Worm (Caenorhabditis elegans): ENCODE data around the gene E02H1.6.

Gene E02H1.6

DNA sequence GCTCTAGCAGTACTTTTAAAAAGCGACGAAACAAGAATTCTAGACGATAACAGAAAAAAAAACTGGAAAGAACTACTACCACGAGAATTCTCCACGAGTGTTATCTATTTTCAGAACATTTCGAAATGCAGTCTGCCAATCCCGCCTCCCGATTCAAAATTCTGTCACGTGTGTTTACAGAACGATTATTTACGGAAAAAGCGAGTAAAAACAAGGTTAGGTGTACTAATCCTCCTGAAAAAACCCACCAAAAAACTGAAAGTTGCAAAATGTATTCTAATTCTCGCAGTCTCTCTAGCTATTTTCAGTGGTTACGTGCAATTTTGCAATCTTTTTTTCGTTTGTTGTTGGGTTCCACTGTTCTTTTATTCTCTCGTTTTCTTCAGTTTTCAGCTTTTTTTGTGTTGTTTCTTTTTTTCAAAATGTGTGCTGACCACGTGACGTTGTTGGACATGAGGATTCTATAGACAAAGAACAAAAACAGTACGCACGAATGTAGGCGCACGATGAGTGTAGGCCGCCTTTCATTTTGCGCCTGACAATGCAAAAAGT is 10.1 kb downstream of the E02H1.6 start:
- TF ChIP-seq unc-55 (GFP tag; optimal IDR thresholded peaks at IDR 0.05) (peak; percentile 72), mdl-1 (tag; optimal IDR thresholded peaks at IDR 0.05) (peak in 1 of 2 experiments; percentile 12), unc-39 (tag; optimal IDR thresholded peaks at IDR 0.05) (no peak), fos-1 (tag; optimal IDR thresholded peaks at IDR 0.05) (no peak), C34F6.9 (tag; optimal IDR thresholded peaks at IDR 0.05) (peak; percentile 39), alr-1 (tag; optimal IDR thresholded peaks at IDR 0.05) (no peak), crh-2 (tag; optimal IDR thresholded peaks at IDR 0.05) (peak; percentile 30), egl-27 (tag; optimal IDR thresholded peaks at IDR 0.05) (no peak), peb-1 (tag; optimal IDR thresholded peaks at IDR 0.05) (no peak), nhr-23 (tag; optimal IDR thresholded peaks at IDR 0.05) (no peak)

- TF ChIP-seq sma-3 (GFP tag; optimal IDR thresholded peaks at IDR 0.05) (no peak), sma-9 (GFP tag; optimal IDR thresholded peaks at IDR 0.05) (peak; percentile 52), sma-9 (tag; optimal IDR thresholded peaks at IDR 0.05) (no peak)
Measured at ce11 chrII:9607137-9607536, 10.6 kb downstream of the E02H1.6 start.

- TF ChIP-seq ztf-1 (GFP tag; conservative IDR thresholded peaks at IDR 0.05), result no peak
- no peak for TF ChIP-seq lin-39 (tag; optimal IDR thresholded peaks at IDR 0.05)
- TF ChIP-seq gmeb-1 (tag; optimal IDR thresholded peaks at IDR 0.05), result no peak
- TF ChIP-seq ceh-16 (tag; optimal IDR thresholded peaks at IDR 0.05), result no peak
- no peak for TF ChIP-seq skn-1 (tag; optimal IDR thresholded peaks at IDR 0.05)
- no peak for TF ChIP-seq nhr-129 (tag; optimal IDR thresholded peaks at IDR 0.05)
- no peak for TF ChIP-seq peb-1 (tag; optimal IDR thresholded peaks at IDR 0.05)
- TF ChIP-seq snpc-4 (tag; optimal IDR thresholded peaks at IDR 0.05), result no peak
- no peak for TF ChIP-seq alr-1 (tag; optimal IDR thresholded peaks at IDR 0.05)
- TF ChIP-seq lin-11 (tag; optimal IDR thresholded peaks at IDR 0.05), result no peak
- no peak for TF ChIP-seq dmd-4 (tag; optimal IDR thresholded peaks at IDR 0.05)
- no peak for TF ChIP-seq nhr-12 (tag; optimal IDR thresholded peaks at IDR 0.05)
- no peak for TF ChIP-seq ztf-4 (tag; optimal IDR thresholded peaks at IDR 0.05)
- no peak for TF ChIP-seq R02D3.7 (tag; optimal IDR thresholded peaks at IDR 0.05)
- TF ChIP-seq sma-3 (GFP tag; optimal IDR thresholded peaks at IDR 0.05), result no peak
- TF ChIP-seq unc-55 (GFP tag; optimal IDR thresholded peaks at IDR 0.05), result no peak
- no peak for TF ChIP-seq nhr-237 (tag; optimal IDR thresholded peaks at IDR 0.05)
- no peak for TF ChIP-seq nhr-11 (tag; optimal IDR thresholded peaks at IDR 0.05)
- no peak for TF ChIP-seq unc-39 (tag; optimal IDR thresholded peaks at IDR 0.05)
- TF ChIP-seq nhr-25 (tag; optimal IDR thresholded peaks at IDR 0.05), result no peak
Measured at ce11 chrII:9609296-9609695, 12.8 kb downstream of the E02H1.6 start, which contains the start of gene pap-2. TSS of gene pap-2 (minus strand) at chrII:9609396.

ce11 chrII:9611347-9611923 is 14.9 kb downstream of the E02H1.6 start, which contains the start of the genes T15H9.5 and T15H9.4:
TSS of gene T15H9.5 (minus strand) at chrII:9611447.
TSS of gene T15H9.4 (plus strand) at chrII:9611873.
- TF ChIP-seq aly-2 (tag; optimal IDR thresholded peaks at IDR 0.05), result no peak
- TF ChIP-seq egl-27 (tag; optimal IDR thresholded peaks at IDR 0.05), result no peak
- no peak for TF ChIP-seq nhr-6 (tag; optimal IDR thresholded peaks at IDR 0.05)
- TF ChIP-seq ceh-82 (tag; optimal IDR thresholded peaks at IDR 0.05), result no peak
- no peak for TF ChIP-seq ama-1 (optimal IDR thresholded peaks at IDR 0.05)
- TF ChIP-seq R02D3.7 (tag; optimal IDR thresholded peaks at IDR 0.05), result no peak
- TF ChIP-seq sma-9 (GFP tag; optimal IDR thresholded peaks at IDR 0.05), result no peak
- TF ChIP-seq sma-9 (tag; optimal IDR thresholded peaks at IDR 0.05), result no peak
- TF ChIP-seq ztf-1 (GFP tag; conservative IDR thresholded peaks at IDR 0.05), result no peak
- TF ChIP-seq ZK546.5 (tag; optimal IDR thresholded peaks at IDR 0.05), result no peak
- TF ChIP-seq nhr-23 (tag; optimal IDR thresholded peaks at IDR 0.05), result no peak
- no peak for TF ChIP-seq mdl-1 (tag; optimal IDR thresholded peaks at IDR 0.05)
- TF ChIP-seq alr-1 (tag; optimal IDR thresholded peaks at IDR 0.05), result no peak
- TF ChIP-seq lsy-2 (tag; optimal IDR thresholded peaks at IDR 0.05), result no peak
- no peak for TF ChIP-seq mab-5 (tag; optimal IDR thresholded peaks at IDR 0.05)
- no peak for TF ChIP-seq nhr-21 (tag; optimal IDR thresholded peaks at IDR 0.05)
- no peak for TF ChIP-seq ztf-4 (tag; optimal IDR thresholded peaks at IDR 0.05)
- no peak for TF ChIP-seq sem-4 (tag; optimal IDR thresholded peaks at IDR 0.05)
- no peak for TF ChIP-seq sma-3 (GFP tag; optimal IDR thresholded peaks at IDR 0.05)
